Worm (Caenorhabditis elegans): ENCODE measurements around the gene mdmh-35.

Gene mdmh-35

DNA sequence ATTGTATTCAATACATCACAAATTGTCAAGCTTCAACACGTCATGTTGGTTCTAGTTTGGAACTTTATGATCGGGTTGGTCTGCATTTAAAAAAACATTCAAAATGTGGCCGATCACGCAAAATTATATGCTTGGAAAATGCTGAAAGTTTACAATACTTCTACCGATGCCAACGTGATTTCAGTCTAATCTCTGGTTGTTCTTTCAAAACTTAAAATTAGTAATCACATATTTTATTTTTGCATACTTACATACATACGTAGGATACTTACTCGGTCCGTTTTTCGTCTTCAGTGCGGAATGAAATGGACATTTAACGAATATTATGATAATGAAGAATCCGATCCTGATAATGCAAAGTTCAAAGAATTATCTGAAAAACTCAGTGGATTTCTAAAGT lies 30.4 kb downstream of the mdmh-35 start, which contains the start of gene srw-62:
TSS of gene srw-62 (plus strand) at position 301 of the 400 bp plus-strand sequence.
- no peak for TF ChIP-seq aly-1 (tag; optimal IDR thresholded peaks at IDR 0.05)
- no peak for TF ChIP-seq tra-4 (tag; optimal IDR thresholded peaks at IDR 0.05)
- TF ChIP-seq ama-1 (optimal IDR thresholded peaks at IDR 0.05), result no peak
- TF ChIP-seq ceh-13 (GFP tag; optimal IDR thresholded peaks at IDR 0.05), result no peak
- TF ChIP-seq tbx-11 (GFP tag; IDR thresholded peaks at IDR 0.05), result no peak
- no peak for TF ChIP-seq tbx-37 (GFP tag; conservative IDR thresholded peaks at IDR 0.05)
- TF ChIP-seq flt-1 (GFP tag; IDR thresholded peaks at IDR 0.05), result no peak
- TF ChIP-seq hmg-4 (GFP tag; optimal IDR thresholded peaks at IDR 0.05), result no peak
- no peak for TF ChIP-seq hnd-1 (tag; optimal IDR thresholded peaks at IDR 0.05)
- TF ChIP-seq B0310.2 (tag; optimal IDR thresholded peaks at IDR 0.05), result no peak
- no peak for TF ChIP-seq scrt-1 (GFP tag; IDR thresholded peaks at IDR 0.05)
- no peak for TF ChIP-seq hmbx-1 (tag; optimal IDR thresholded peaks at IDR 0.05)
- no peak for TF ChIP-seq ceh-36 (tag; optimal IDR thresholded peaks at IDR 0.05)
- TF ChIP-seq F13C5.2 (tag; optimal IDR thresholded peaks at IDR 0.05), result no peak
- no peak for TF ChIP-seq pes-1 (GFP tag; IDR thresholded peaks at IDR 0.05)
- no peak for TF ChIP-seq sea-1 (GFP tag; conservative IDR thresholded peaks at IDR 0.05)
- no peak for TF ChIP-seq ets-7 (tag; optimal IDR thresholded peaks at IDR 0.05)

DNA sequence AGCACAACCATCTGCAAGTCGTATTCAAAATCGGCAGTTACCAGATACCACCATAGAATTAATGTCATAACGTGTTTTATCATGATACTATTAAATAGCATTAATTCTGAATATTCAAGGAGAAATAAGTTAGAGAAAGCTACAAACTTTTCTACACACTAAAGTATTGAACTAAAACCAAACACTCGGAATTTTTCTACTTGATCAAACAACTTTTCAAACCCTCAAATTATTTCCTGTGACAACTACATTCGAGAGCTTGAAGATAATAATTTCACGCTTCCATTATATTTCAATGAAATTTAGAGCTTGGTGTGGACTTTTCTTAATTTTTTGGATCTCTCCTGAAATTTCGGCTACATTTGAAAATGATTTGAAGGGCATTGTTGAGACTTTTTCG lies 33.1 kb downstream of the mdmh-35 start, which contains the start of gene irld-47:
TSS of gene irld-47 (minus strand) at position 101 of the 400 bp plus-strand sequence.
- TF ChIP-seq B0310.2 (tag; optimal IDR thresholded peaks at IDR 0.05) (no peak), ceh-36 (tag; optimal IDR thresholded peaks at IDR 0.05) (no peak)

DNA sequence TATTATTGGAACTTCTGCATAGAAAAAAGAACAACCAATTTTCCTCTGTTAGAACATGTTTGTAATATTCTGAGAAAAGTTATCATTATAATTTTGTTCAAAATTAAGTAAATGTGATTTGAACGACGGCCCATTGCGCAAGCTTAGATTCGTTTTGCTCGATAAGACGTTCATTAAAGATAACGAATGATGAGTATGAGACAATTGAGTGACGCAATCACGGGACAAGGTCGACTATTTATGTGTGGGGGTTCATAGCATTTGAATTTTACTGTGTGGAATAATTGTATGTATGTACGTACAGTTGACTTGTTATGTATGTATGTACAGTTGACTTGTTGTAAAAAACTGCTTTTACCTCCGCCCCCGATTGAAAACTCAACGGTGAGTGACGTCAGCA lies 36.2 kb downstream of the mdmh-35 start:
- TF ChIP-seq pes-1 (GFP tag; IDR thresholded peaks at IDR 0.05), result no peak
- TF ChIP-seq tbx-11 (GFP tag; IDR thresholded peaks at IDR 0.05), result no peak
- no peak for TF ChIP-seq hmbx-1 (tag; optimal IDR thresholded peaks at IDR 0.05)
- TF ChIP-seq ama-1 (optimal IDR thresholded peaks at IDR 0.05), result no peak
- no peak for TF ChIP-seq hmg-4 (GFP tag; optimal IDR thresholded peaks at IDR 0.05)
- no peak for TF ChIP-seq sea-1 (GFP tag; conservative IDR thresholded peaks at IDR 0.05)
- TF ChIP-seq B0310.2 (tag; optimal IDR thresholded peaks at IDR 0.05), result no peak
- TF ChIP-seq ets-7 (tag; optimal IDR thresholded peaks at IDR 0.05), result no peak

DNA sequence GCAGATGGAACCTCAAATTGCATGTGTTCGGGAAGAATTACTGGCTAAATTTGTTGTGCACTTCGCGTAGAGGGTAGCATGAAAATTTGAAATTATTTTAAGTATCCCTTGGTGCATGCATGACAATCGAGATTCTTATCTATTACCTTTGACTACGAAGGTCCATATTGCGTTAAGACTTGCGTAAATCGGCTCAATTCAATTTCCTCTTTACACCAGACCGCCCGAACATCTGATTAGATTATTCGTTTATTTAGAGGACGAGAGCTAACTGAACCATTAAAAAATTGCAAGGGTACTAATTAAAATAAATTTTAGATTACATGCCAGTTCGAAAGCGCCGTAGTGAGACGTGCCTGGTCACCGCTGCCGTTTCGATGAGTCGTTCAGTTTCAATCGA lies 37.9 kb downstream of the mdmh-35 start:
- TF ChIP-seq scrt-1 (GFP tag; IDR thresholded peaks at IDR 0.05), result no peak
- no peak for TF ChIP-seq hmg-4 (GFP tag; optimal IDR thresholded peaks at IDR 0.05)
- TF ChIP-seq tbx-37 (GFP tag; conservative IDR thresholded peaks at IDR 0.05), result no peak
- no peak for TF ChIP-seq pes-1 (GFP tag; IDR thresholded peaks at IDR 0.05)
- TF ChIP-seq aly-1 (tag; optimal IDR thresholded peaks at IDR 0.05), result no peak
- TF ChIP-seq sea-1 (GFP tag; conservative IDR thresholded peaks at IDR 0.05), result no peak
- no peak for TF ChIP-seq tra-4 (tag; optimal IDR thresholded peaks at IDR 0.05)
- no peak for TF ChIP-seq hmbx-1 (tag; optimal IDR thresholded peaks at IDR 0.05)
- TF ChIP-seq flt-1 (GFP tag; IDR thresholded peaks at IDR 0.05), result no peak
- no peak for TF ChIP-seq ceh-36 (tag; optimal IDR thresholded peaks at IDR 0.05)
- no peak for TF ChIP-seq hnd-1 (tag; optimal IDR thresholded peaks at IDR 0.05)
- TF ChIP-seq ceh-13 (GFP tag; optimal IDR thresholded peaks at IDR 0.05), result no peak
- TF ChIP-seq ets-7 (tag; optimal IDR thresholded peaks at IDR 0.05), result no peak
- no peak for TF ChIP-seq B0310.2 (tag; optimal IDR thresholded peaks at IDR 0.05)
- TF ChIP-seq ama-1 (optimal IDR thresholded peaks at IDR 0.05), result no peak
- TF ChIP-seq F13C5.2 (tag; optimal IDR thresholded peaks at IDR 0.05), result no peak

DNA sequence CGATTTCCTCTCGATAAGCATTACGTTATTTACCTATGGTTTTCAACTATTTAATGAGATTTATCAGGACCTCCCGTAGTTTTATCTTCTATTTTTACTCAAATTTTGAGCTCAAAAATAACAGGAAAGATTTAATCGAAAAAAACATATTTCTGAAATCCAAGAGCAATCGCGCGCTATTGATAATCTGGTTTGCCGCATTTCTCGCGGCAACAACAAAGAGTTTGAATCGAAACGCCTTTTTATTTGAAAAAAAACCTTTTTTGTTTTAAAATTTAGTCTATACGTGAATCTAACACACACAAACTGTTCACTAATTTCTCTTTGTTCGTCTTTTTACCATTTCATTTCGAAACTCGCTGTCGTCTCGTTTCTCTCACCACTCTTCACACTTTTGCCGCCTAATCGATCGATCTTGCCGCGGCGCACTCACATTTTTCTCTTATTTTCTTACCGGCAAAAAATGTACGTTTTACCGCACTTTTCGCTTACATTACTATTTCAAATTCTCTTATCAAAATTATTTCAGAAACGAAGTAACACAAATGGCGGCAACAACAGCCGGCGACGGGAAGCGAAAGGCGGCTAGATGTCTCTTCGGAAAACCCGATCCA lies 39.2 kb downstream of the mdmh-35 start, which contains the start of gene cki-2:
TSS of gene cki-2 (plus strand) at position 337 of the 614 bp plus-strand sequence.
- TF ChIP-seq sea-1 (GFP tag; conservative IDR thresholded peaks at IDR 0.05) (no peak), tra-4 (tag; optimal IDR thresholded peaks at IDR 0.05) (no peak), hnd-1 (tag; optimal IDR thresholded peaks at IDR 0.05) (no peak), hmbx-1 (tag; optimal IDR thresholded peaks at IDR 0.05) (no peak), ets-7 (tag; optimal IDR thresholded peaks at IDR 0.05) (no peak), F13C5.2 (tag; optimal IDR thresholded peaks at IDR 0.05) (no peak), ceh-13 (GFP tag; optimal IDR thresholded peaks at IDR 0.05) (no peak), scrt-1 (GFP tag; IDR thresholded peaks at IDR 0.05) (no peak), tbx-37 (GFP tag; conservative IDR thresholded peaks at IDR 0.05) (no peak), ceh-36 (tag; optimal IDR thresholded peaks at IDR 0.05) (no peak), ama-1 (optimal IDR thresholded peaks at IDR 0.05) (no peak), aly-1 (tag; optimal IDR thresholded peaks at IDR 0.05) (no peak), pes-1 (GFP tag; IDR thresholded peaks at IDR 0.05) (no peak), tbx-11 (GFP tag; IDR thresholded peaks at IDR 0.05) (no peak), flt-1 (GFP tag; IDR thresholded peaks at IDR 0.05) (no peak), hmg-4 (GFP tag; optimal IDR thresholded peaks at IDR 0.05) (no peak), B0310.2 (tag; optimal IDR thresholded peaks at IDR 0.05) (no peak)

DNA sequence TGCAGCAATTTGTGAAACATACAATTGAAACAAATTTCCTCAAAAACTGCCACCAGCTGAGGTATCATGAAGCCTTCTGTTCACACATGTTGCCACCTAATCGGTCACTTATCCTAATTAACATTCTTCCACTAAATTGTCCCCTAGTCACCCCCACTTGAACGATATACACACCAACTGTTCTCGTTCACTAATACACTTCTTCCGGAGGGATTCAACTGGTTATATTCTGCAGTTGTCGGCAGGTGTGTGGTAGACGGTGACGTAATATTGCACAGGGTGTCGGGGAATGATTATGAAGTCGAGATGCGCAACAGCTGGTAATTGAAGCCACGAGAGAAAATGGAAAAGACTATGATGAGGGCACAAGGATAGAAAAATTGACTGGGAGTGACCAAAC lies 40.1 kb downstream of the mdmh-35 start:
- TF ChIP-seq scrt-1 (GFP tag; IDR thresholded peaks at IDR 0.05), result no peak
- peak; percentile 83 for TF ChIP-seq ets-7 (tag; optimal IDR thresholded peaks at IDR 0.05)

DNA sequence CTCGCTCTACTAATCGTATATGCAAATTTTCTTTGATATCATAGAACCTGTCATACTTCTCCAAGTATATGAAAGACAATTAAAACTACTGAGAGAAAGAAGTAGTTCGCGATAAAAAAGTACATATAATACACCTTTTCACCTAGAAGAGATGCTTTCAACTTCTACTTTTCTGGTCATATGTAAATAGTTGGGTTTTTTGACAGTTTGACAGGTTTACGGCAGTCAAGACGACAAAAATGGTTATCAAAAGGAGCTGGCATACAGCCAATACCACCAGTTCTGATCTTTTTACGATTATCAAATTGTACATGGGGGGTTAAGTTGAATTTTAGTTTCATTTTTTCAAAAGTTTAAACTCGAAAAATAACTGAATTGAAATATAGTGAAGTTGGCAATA lies 40.6 kb downstream of the mdmh-35 start:
- no peak for TF ChIP-seq scrt-1 (GFP tag; IDR thresholded peaks at IDR 0.05)
- no peak for TF ChIP-seq ets-7 (tag; optimal IDR thresholded peaks at IDR 0.05)
- no peak for TF ChIP-seq hmg-4 (GFP tag; optimal IDR thresholded peaks at IDR 0.05)
- TF ChIP-seq hmbx-1 (tag; optimal IDR thresholded peaks at IDR 0.05), result no peak
- TF ChIP-seq ceh-36 (tag; optimal IDR thresholded peaks at IDR 0.05), result no peak
- no peak for TF ChIP-seq sea-1 (GFP tag; conservative IDR thresholded peaks at IDR 0.05)
- TF ChIP-seq pes-1 (GFP tag; IDR thresholded peaks at IDR 0.05), result no peak
- TF ChIP-seq tbx-11 (GFP tag; IDR thresholded peaks at IDR 0.05), result no peak
- TF ChIP-seq tra-4 (tag; optimal IDR thresholded peaks at IDR 0.05), result no peak
- TF ChIP-seq flt-1 (GFP tag; IDR thresholded peaks at IDR 0.05), result no peak
- no peak for TF ChIP-seq F13C5.2 (tag; optimal IDR thresholded peaks at IDR 0.05)
- TF ChIP-seq ama-1 (optimal IDR thresholded peaks at IDR 0.05), result no peak

DNA sequence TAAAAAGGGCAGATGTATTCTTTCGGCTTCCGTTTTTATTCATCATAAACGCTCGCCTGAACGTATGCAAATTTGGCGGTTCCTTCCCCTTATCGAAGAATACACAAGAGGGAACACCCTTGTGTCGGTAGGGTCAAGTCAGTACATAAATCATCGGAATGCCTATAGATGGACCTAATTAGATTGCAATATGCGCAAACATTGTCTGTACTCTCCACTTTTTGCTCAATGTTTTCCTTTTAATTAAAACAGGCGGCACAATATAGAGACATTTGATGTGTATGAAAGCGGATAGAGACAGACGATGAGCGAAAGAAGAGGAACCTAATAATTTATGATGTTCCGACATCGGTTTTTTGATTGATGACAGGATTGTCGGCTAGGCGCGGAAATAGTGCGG lies 41.3 kb downstream of the mdmh-35 start:
- peak; percentile 52 for TF ChIP-seq hmg-4 (GFP tag; optimal IDR thresholded peaks at IDR 0.05)
- TF ChIP-seq ama-1 (optimal IDR thresholded peaks at IDR 0.05), result no peak

All from whole organism, early embryonic.